Worm (Caenorhabditis elegans) whole organism, young adult: Measurements from ENCODE around the gene srbc-16.

Source experiments
- B0261.1 ChIP-seq: sonication (generic microtip); optimal IDR thresholded peaks from 2 replicates; lab custom pipeline; 2016; ENCODE audit warnings: mild to moderate bottlenecking, missing genetic modification characterization, moderate library complexity, missing compliant biosample characterization
- F39B2.1 ChIP-seq: fragments of 200-800 bp; sonication (Bioruptor generic); IDR thresholded peaks from 2 replicates; pipeline ENCODE4 v1.3.6; 2022; ENCODE audit warnings: missing genetic modification reagents, missing genetic modification characterization, missing compliant biosample characterization
- F49E8.2 ChIP-seq: sonication (generic microtip); optimal IDR thresholded peaks from 3 replicates; lab custom pipeline; 2017; ENCODE audit warnings: missing genetic modification characterization, mild to moderate bottlenecking, missing compliant biosample characterization, antibody characterized with exemption, moderate library complexity; ENCODE audit not compliant: insufficient read depth
- F55B11.4 ChIP-seq: sonication (generic microtip); optimal IDR thresholded peaks from 2 replicates; lab custom pipeline; 2016; ENCODE audit warnings: missing compliant biosample characterization, missing genetic modification characterization, borderline replicate concordance; ENCODE audit not compliant: insufficient read depth
- F57A8.1 ChIP-seq: fragments of 200-800 bp; sonication (Bioruptor generic); optimal IDR thresholded peaks from 2 replicates; lab custom pipeline; 2018; ENCODE audit warnings: mild to moderate bottlenecking, missing genetic modification characterization, moderate library complexity, missing compliant biosample characterization
- T07F8.4 ChIP-seq: sonication (generic microtip); optimal IDR thresholded peaks from 2 replicates; lab custom pipeline; 2016; ENCODE audit warnings: mild to moderate bottlenecking, missing genetic modification characterization, moderate library complexity, missing compliant biosample characterization
- T26A5.8 ChIP-seq: sonication (generic microtip); optimal IDR thresholded peaks from 2 replicates; lab custom pipeline; 2016; ENCODE audit warnings: missing genetic modification characterization, missing compliant biosample characterization
- Y53G8AR.9 ChIP-seq: fragments of 200-800 bp; sonication (Bioruptor generic); conservative IDR thresholded peaks from 2 replicates; pipeline ENCODE4 v1.3.6; 2022; ENCODE audit warnings: missing genetic modification reagents, missing genetic modification characterization, missing compliant biosample characterization
- Y67H2A.10 ChIP-seq: fragments of 200-800 bp; sonication (Bioruptor generic); conservative IDR thresholded peaks from 2 replicates; pipeline ENCODE4 v1.3.6; 2022; ENCODE audit warnings: missing genetic modification reagents, missing genetic modification characterization, missing compliant biosample characterization
- aptf-2 ChIP-seq: fragments of 200-800 bp; sonication (Bioruptor generic); conservative IDR thresholded peaks from 2 replicates; pipeline ENCODE4 v1.3.6; 2022; ENCODE audit warnings: missing genetic modification reagents, missing genetic modification characterization, missing compliant biosample characterization
- attf-6 ChIP-seq: fragments of 200-800 bp; sonication (Bioruptor generic); IDR thresholded peaks from 2 replicates; pipeline ENCODE4 v1.3.6; 2022; ENCODE audit warnings: missing genetic modification reagents, missing genetic modification characterization, missing compliant biosample characterization
- cebp-1 ChIP-seq, 2 experiments: fragments of 200-800 bp in 1 of 2; sonication (Bioruptor generic) in 1 of 2; sonication (generic microtip) in 1 of 2; IDR thresholded peaks in 1 of 2; optimal IDR thresholded peaks in 1 of 2; 2 replicates each; pipeline versions ENCODE4 v1.3.6 to Lab custom; 2017 to 2022; ENCODE audit warnings: missing compliant biosample characterization in 2 of 2, missing genetic modification characterization in 2 of 2, mild to moderate bottlenecking in 1 of 2, missing genetic modification reagents in 1 of 2, moderate library complexity in 1 of 2
- ceh-91 ChIP-seq: fragments of 200-800 bp; sonication (Bioruptor generic); IDR thresholded peaks from 2 replicates; pipeline ENCODE4 v1.3.6; 2022; ENCODE audit warnings: missing genetic modification reagents, missing genetic modification characterization, missing compliant biosample characterization
- hmg-20 ChIP-seq: fragments of 200-800 bp; sonication (Bioruptor generic); IDR thresholded peaks from 2 replicates; pipeline ENCODE4 v1.3.6; 2022; ENCODE audit warnings: missing genetic modification reagents, missing genetic modification characterization, missing compliant biosample characterization
- let-607 ChIP-seq, 2 experiments: fragments of 200-800 bp in 1 of 2; sonication (Bioruptor generic) in 1 of 2; sonication (generic microtip) in 1 of 2; optimal IDR thresholded peaks; 2 replicates each; lab custom pipeline; 2016 to 2018; ENCODE audit warnings: mild to moderate bottlenecking in 2 of 2, missing compliant biosample characterization in 2 of 2, missing genetic modification characterization in 2 of 2, moderate library complexity in 2 of 2, missing genotype in 1 of 2
- lin-40 ChIP-seq: sonication (generic microtip); optimal IDR thresholded peaks from 2 replicates; lab custom pipeline; 2016; ENCODE audit warnings: missing genetic modification characterization, mild to moderate bottlenecking, missing compliant biosample characterization, missing genotype, missing genetic modification reagents
- lsy-27 ChIP-seq: sonication (generic microtip); optimal IDR thresholded peaks from 2 replicates; lab custom pipeline; 2017; ENCODE audit warnings: missing genetic modification characterization, mild to moderate bottlenecking, missing compliant biosample characterization, antibody characterized with exemption, missing genotype, borderline replicate concordance; ENCODE audit not compliant: insufficient read depth
- mcd-1 ChIP-seq: fragments of 200-800 bp; sonication (Bioruptor generic); IDR thresholded peaks from 2 replicates; pipeline ENCODE4 v1.3.6; 2022; ENCODE audit warnings: missing genetic modification reagents, missing genetic modification characterization, missing compliant biosample characterization
- mxl-1 ChIP-seq: sonication (generic microtip); optimal IDR thresholded peaks from 2 replicates; lab custom pipeline; 2016; ENCODE audit warnings: missing genetic modification characterization, missing compliant biosample characterization
- nfyb-1 ChIP-seq: fragments of 200-800 bp; sonication (Bioruptor generic); IDR thresholded peaks from 2 replicates; pipeline ENCODE4 v1.3.6; 2022; ENCODE audit warnings: missing genetic modification reagents, missing genetic modification characterization, missing compliant biosample characterization
- nhr-120 ChIP-seq: fragments of 200-800 bp; sonication (Bioruptor generic); IDR thresholded peaks from 2 replicates; pipeline ENCODE4 v1.3.6; 2022; ENCODE audit warnings: missing genetic modification characterization, missing compliant biosample characterization
- nhr-80 ChIP-seq: sonication (generic microtip); optimal IDR thresholded peaks from 2 replicates; lab custom pipeline; 2016; ENCODE audit warnings: missing genetic modification characterization, missing compliant biosample characterization
- pbrm-1 ChIP-seq: fragments of 200-800 bp; sonication (Bioruptor generic); IDR thresholded peaks from 2 replicates; pipeline ENCODE4 v1.3.6; 2022; ENCODE audit warnings: missing genetic modification reagents, missing genetic modification characterization, missing compliant biosample characterization
- pha-4 ChIP-seq: fragments of 150-350 bp; sonication (generic microtip); optimal IDR thresholded peaks from 2 replicates; lab custom pipeline; 2014; ENCODE audit warnings: missing biosample characterization, missing genetic modification reagents, missing genetic modification characterization
- rcor-1 ChIP-seq: fragments of 200-800 bp; sonication (Bioruptor generic); IDR thresholded peaks from 2 replicates; pipeline ENCODE4 v1.3.6; 2022; ENCODE audit warnings: missing genetic modification reagents, missing genetic modification characterization, missing compliant biosample characterization
- rpc-1 ChIP-seq, 2 experiments: fragments of 150-350 bp in 1 of 2; sonication (generic microtip) in 1 of 2; optimal IDR thresholded peaks; 2 replicates each; lab custom pipeline; 2014 to 2018; ENCODE audit warnings: missing biosample characterization in 1 of 2, missing genetic modification characterization in 1 of 2, missing genetic modification reagents in 1 of 2, missing genotype in 1 of 2
- sdz-38 ChIP-seq: sonication (generic microtip); optimal IDR thresholded peaks from 2 replicates; lab custom pipeline; 2016; ENCODE audit warnings: missing genotype, missing genetic modification characterization, missing compliant biosample characterization
- tlf-1 ChIP-seq: fragments of 200-800 bp; sonication (Bioruptor generic); optimal IDR thresholded peaks from 2 replicates; lab custom pipeline; 2018; ENCODE audit warnings: mild to moderate bottlenecking, missing genetic modification characterization, missing compliant biosample characterization
- unc-62 ChIP-seq: fragments of 150-350 bp; optimal IDR thresholded peaks from 2 replicates; lab custom pipeline; 2014; ENCODE audit warnings: missing biosample characterization, missing genetic modification reagents, missing genetic modification characterization
- ztf-25 ChIP-seq: fragments of 200-800 bp; sonication (Bioruptor generic); IDR thresholded peaks from 2 replicates; pipeline ENCODE4 v1.3.6; 2022; ENCODE audit warnings: missing genetic modification reagents, missing genetic modification characterization, missing compliant biosample characterization
- ztf-26 ChIP-seq: sonication (generic microtip); optimal IDR thresholded peaks from 2 replicates; lab custom pipeline; 2017; ENCODE audit warnings: missing genetic modification characterization, missing compliant biosample characterization
- ztf-6 ChIP-seq: fragments of 200-800 bp; sonication (Bioruptor generic); IDR thresholded peaks from 2 replicates; pipeline ENCODE4 v1.3.6; 2022; ENCODE audit warnings: missing genetic modification reagents, missing genetic modification characterization, missing compliant biosample characterization

The srbc-16 gene

DNA sequence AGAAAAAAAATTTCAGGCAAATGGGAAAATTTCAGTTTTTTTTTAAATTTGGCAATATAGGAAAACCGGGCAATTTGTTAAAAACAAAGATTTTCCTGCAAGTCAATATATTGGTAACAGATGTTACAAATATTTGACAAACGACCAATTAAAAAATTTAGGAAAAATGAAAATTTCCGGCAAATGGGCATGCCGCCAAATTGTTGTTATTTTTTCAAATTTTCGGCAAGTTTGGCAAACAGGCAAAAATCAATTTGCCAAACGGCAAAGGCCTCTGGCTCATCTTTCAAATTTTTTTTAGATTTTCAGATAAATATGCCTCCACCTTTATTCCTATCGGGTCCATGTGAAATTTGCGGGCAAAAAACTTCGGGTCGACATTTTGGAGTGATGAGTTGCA is 39.9 kb downstream of the srbc-16 start, which contains the start of gene nhr-128:
TSS of gene nhr-128 (plus strand) at position 301 of the 400 bp plus-strand sequence.
- TF ChIP-seq lin-40 (tag; lab: Kevin White, UChicago) (no peak), ztf-6 (GFP tag; lab: Robert Waterston, UW) (no peak), sdz-38 (no peak), hmg-20 (GFP tag; lab: Robert Waterston, UW) (no peak), Y53G8AR.9 (no peak)

DNA sequence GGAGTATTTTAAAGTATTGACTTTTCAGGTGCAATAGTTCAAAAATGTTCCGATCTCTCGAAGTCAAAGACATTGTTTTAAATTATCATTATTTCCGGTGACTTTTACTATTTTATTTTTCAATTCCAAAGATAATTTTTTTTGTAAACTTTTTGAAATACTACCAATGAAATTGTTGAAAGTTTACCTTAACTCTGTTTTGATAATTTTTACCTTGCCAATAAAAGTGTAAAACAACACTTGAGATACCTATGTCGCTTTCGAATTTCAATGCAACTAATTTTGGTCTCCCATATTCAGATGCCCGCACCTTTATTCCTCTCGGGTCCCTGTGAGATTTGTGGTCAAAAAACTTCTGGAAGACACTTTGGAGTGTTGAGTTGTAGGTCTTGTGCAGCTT is 43.3 kb downstream of the srbc-16 start, which contains the start of gene nhr-103:
TSS of gene nhr-103 (plus strand) at position 301 of the 400 bp plus-strand sequence.
- no peak for TF ChIP-seq nhr-80 (tag; lab: Kevin White, UChicago)
- TF ChIP-seq F55B11.4 (tag; lab: Kevin White, UChicago), result no peak
- no peak for TF ChIP-seq ztf-25
- no peak for TF ChIP-seq mcd-1 (GFP tag; lab: Robert Waterston, UW)
- TF ChIP-seq tlf-1 (GFP tag; lab: Kevin White, UChicago), result no peak
- TF ChIP-seq F39B2.1 (GFP tag; lab: Robert Waterston, UW), result no peak
- TF ChIP-seq ceh-91 (GFP tag; lab: Robert Waterston, UW), result no peak
- no peak for TF ChIP-seq rcor-1 (GFP tag; lab: Robert Waterston, UW)
- no peak for TF ChIP-seq rpc-1 (optimal IDR thresholded peaks at IDR 0.05; lab: Kevin White, UChicago)
- no peak for TF ChIP-seq rpc-1 (tag; optimal IDR thresholded peaks at IDR 0.05; lab: Kevin White, UChicago)
- no peak for TF ChIP-seq pha-4 (tag; lab: Kevin White, UChicago)

DNA sequence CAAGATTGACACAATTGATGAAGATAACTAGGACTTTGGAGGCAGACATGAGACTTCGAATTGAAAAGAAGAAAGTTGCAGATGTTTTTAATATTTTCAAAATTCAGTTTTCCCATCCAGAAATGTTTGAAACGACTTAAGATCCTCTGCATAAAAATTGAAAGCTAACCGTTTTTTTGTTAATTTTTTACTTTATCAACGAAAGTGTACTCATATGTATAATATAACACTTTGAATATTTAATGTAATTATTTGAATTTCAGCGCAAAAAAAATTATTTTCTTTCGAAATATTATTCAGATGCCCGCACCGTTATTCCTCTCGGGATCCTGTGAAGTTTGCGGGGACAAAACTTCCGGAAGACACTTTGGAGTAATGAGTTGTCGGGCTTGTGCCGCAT is 45.1 kb downstream of the srbc-16 start, which contains the start of gene nhr-18:
TSS of gene nhr-18 (plus strand) at position 301 of the 400 bp plus-strand sequence.
- no peak for TF ChIP-seq lsy-27 (tag; lab: Kevin White, UChicago)
- no peak for TF ChIP-seq T26A5.8 (tag; lab: Kevin White, UChicago)
- no peak for TF ChIP-seq Y67H2A.10 (GFP tag; lab: Robert Waterston, UW)
- TF ChIP-seq B0261.1, result no peak
- TF ChIP-seq mxl-1, result no peak
- TF ChIP-seq ztf-26 (tag; lab: Kevin White, UChicago), result no peak
- TF ChIP-seq, all 124 proteins: peak for 0

DNA sequence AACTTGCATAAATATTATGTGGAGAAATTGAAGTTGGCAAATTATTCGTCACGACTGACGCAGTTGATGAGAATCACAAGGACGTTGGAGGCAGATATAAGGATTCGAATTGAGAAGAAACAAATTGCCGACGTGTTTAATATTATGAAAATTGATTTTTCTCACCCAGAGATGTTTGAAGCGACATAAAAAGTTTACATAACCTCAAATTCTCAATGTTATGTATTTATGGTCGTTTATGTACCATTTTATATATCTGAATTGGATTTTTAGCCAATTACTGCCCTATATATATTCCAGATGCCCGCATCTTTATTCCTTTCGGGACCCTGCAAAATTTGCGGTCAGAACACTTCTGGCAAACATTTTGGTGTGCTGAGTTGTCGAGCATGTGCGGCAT is 46.9 kb downstream of the srbc-16 start, which contains the start of gene nhr-126:
TSS of gene nhr-126 (plus strand) at position 301 of the 400 bp plus-strand sequence.
- no peak for TF ChIP-seq nhr-120 (GFP tag; lab: Robert Waterston, UW)
- no peak for TF ChIP-seq rcor-1 (GFP tag; lab: Robert Waterston, UW)
- TF ChIP-seq nfyb-1 (GFP tag; lab: Robert Waterston, UW), result no peak
- no peak for TF ChIP-seq T07F8.4 (tag; lab: Kevin White, UChicago)
- no peak for TF ChIP-seq unc-62 (GFP tag; lab: Kevin White, UChicago)
- TF ChIP-seq let-607 (tag; optimal IDR thresholded peaks at IDR 0.05; lab: Kevin White, UChicago), result no peak
- no peak for TF ChIP-seq F49E8.2 (tag; lab: Kevin White, UChicago)
- no peak for TF ChIP-seq mcd-1 (GFP tag; lab: Robert Waterston, UW)
- no peak for TF ChIP-seq B0261.1
- TF ChIP-seq attf-6 (GFP tag; lab: Robert Waterston, UW), result no peak
- no peak for TF ChIP-seq aptf-2 (GFP tag; lab: Robert Waterston, UW)
- no peak for TF ChIP-seq cebp-1 (GFP tag; IDR thresholded peaks at IDR 0.05; lab: Robert Waterston, UW)
- TF ChIP-seq cebp-1 (tag; optimal IDR thresholded peaks at IDR 0.05; lab: Kevin White, UChicago), result no peak
- TF ChIP-seq pha-4 (tag; lab: Kevin White, UChicago), result no peak
- no peak for TF ChIP-seq pbrm-1 (GFP tag; lab: Robert Waterston, UW)
- TF ChIP-seq F57A8.1 (GFP tag; lab: Kevin White, UChicago), result no peak
